Worm (Caenorhabditis elegans): ENCODE measurements around the gene srx-130.

srx-130 gene

ce11 chrV:13840909-13841308 is 2.3 kb upstream of the srx-130 start, which contains the start of gene srx-17:
TSS of gene srx-17 (plus strand) at chrV:13841209.
- no peak for TF ChIP-seq unc-62 (GFP tag; optimal IDR thresholded peaks at IDR 0.05)

- no peak for TF ChIP-seq unc-62 (GFP tag; optimal IDR thresholded peaks at IDR 0.05)
Measured at ce11 chrV:13845136-13845535, 1.9 kb downstream of the srx-130 start, which contains the start of gene srx-131. TSS of gene srx-131 (plus strand) at chrV:13845436.

- no peak for TF ChIP-seq unc-62 (GFP tag; optimal IDR thresholded peaks at IDR 0.05)
Measured at ce11 chrV:13848379-13848778, 5.1 kb downstream of the srx-130 start, which contains the start of gene srx-133. TSS of gene srx-133 (plus strand) at chrV:13848679.

ce11 chrV:13850170-13850569 is 6.9 kb downstream of the srx-130 start, which contains the start of gene hpx-2:
TSS of gene hpx-2 (plus strand) at chrV:13850470.
- no peak for TF ChIP-seq unc-62 (GFP tag; optimal IDR thresholded peaks at IDR 0.05)

ce11 chrV:13854306-13854705 is 11.1 kb downstream of the srx-130 start, which contains the start of gene ttr-21:
TSS of gene ttr-21 (minus strand) at chrV:13854405.
- no peak for TF ChIP-seq unc-62 (GFP tag; optimal IDR thresholded peaks at IDR 0.05)

ce11 chrV:13856376-13856775 is 13.1 kb downstream of the srx-130 start, which contains the start of gene srx-134:
TSS of gene srx-134 (minus strand) at chrV:13856476.
- TF ChIP-seq unc-62 (GFP tag; optimal IDR thresholded peaks at IDR 0.05), result no peak

ce11 chrV:13857132-13857531 is 13.9 kb downstream of the srx-130 start, which contains the start of gene srx-136:
TSS of gene srx-136 (plus strand) at chrV:13857432.
- TF ChIP-seq unc-62 (GFP tag; optimal IDR thresholded peaks at IDR 0.05), result no peak

ce11 chrV:13858906-13859305 is 15.7 kb downstream of the srx-130 start, which contains the start of gene srx-135:
TSS of gene srx-135 (plus strand) at chrV:13859206.
- no peak for TF ChIP-seq unc-62 (GFP tag; optimal IDR thresholded peaks at IDR 0.05)

- no peak for TF ChIP-seq unc-62 (GFP tag; optimal IDR thresholded peaks at IDR 0.05)
Measured at ce11 chrV:13862505-13862904, 19.3 kb downstream of the srx-130 start, which contains the start of gene srx-137. TSS of gene srx-137 (plus strand) at chrV:13862805.

- no peak for TF ChIP-seq unc-62 (GFP tag; optimal IDR thresholded peaks at IDR 0.05)
Measured at ce11 chrV:13863700-13864099, 20.5 kb downstream of the srx-130 start.

- no peak for TF ChIP-seq unc-62 (GFP tag; optimal IDR thresholded peaks at IDR 0.05)
Measured at ce11 chrV:13866353-13866752, 23.1 kb downstream of the srx-130 start, which contains the start of gene nhr-175. TSS of gene nhr-175 (plus strand) at chrV:13866691.

ce11 chrV:13869551-13869950 is 26.3 kb downstream of the srx-130 start:
- no peak for TF ChIP-seq unc-62 (GFP tag; optimal IDR thresholded peaks at IDR 0.05)

ce11 chrV:13872895-13873294 is 29.6 kb downstream of the srx-130 start, which contains the start of gene cpt-5:
TSS of gene cpt-5 (plus strand) at chrV:13873195.
- no peak for TF ChIP-seq unc-62 (GFP tag; optimal IDR thresholded peaks at IDR 0.05)

- no peak for TF ChIP-seq unc-62 (GFP tag; optimal IDR thresholded peaks at IDR 0.05)
Measured at ce11 chrV:13873323-13873722, 30.1 kb downstream of the srx-130 start.

- no peak for TF ChIP-seq unc-62 (GFP tag; optimal IDR thresholded peaks at IDR 0.05)
Measured at ce11 chrV:13876529-13876928, 33.3 kb downstream of the srx-130 start, which contains the start of gene T22G5.1. TSS of gene T22G5.1 (plus strand) at chrV:13876829.

- TF ChIP-seq unc-62 (GFP tag; optimal IDR thresholded peaks at IDR 0.05), result no peak
Measured at ce11 chrV:13878226-13878625, 35.0 kb downstream of the srx-130 start.

- TF ChIP-seq unc-62 (GFP tag; optimal IDR thresholded peaks at IDR 0.05), result no peak
Measured at ce11 chrV:13879241-13879640, 36.0 kb downstream of the srx-130 start, which contains the start of gene lbp-7. TSS of gene lbp-7 (plus strand) at chrV:13879552.
